Fruit fly (Drosophila melanogaster) whole organism, embryonic: Measurements from ENCODE around the gene CG42536.

Experiments
- CG10543 ChIP-seq: fragments of 200-800 bp; sonication (Bioruptor generic); optimal IDR thresholded peaks from 3 replicates; lab custom pipeline; 2017; ENCODE audit warnings: missing biosample characterization, mild to moderate bottlenecking, missing genetic modification characterization, moderate library complexity
- CG11085 ChIP-seq: fragments of 200-800 bp; sonication (Bioruptor generic); IDR thresholded peaks from 2 replicates; pipeline ENCODE4 v1.3.6; 2022; ENCODE audit warnings: missing biosample characterization, missing genetic modification characterization
- CG11504 ChIP-seq: fragments of 200-800 bp; sonication (Bioruptor generic); optimal IDR thresholded peaks from 3 replicates; lab custom pipeline; 2019; ENCODE audit warnings: missing biosample characterization, mild to moderate bottlenecking, missing genetic modification characterization, moderate library complexity
- CG1233 ChIP-seq: fragments of 200-800 bp; sonication (Bioruptor generic); optimal IDR thresholded peaks from 4 replicates; lab custom pipeline; 2018; ENCODE audit warnings: missing biosample characterization, mild to moderate bottlenecking, missing genetic modification characterization
- CG12391 ChIP-seq: fragments of 200-800 bp; sonication (Bioruptor generic); optimal IDR thresholded peaks from 3 replicates; lab custom pipeline; 2018; ENCODE audit warnings: missing biosample characterization, mild to moderate bottlenecking, missing genetic modification characterization, moderate library complexity
- CG15514 ChIP-seq: fragments of 200-800 bp; sonication (Bioruptor generic); optimal IDR thresholded peaks from 3 replicates; lab custom pipeline; 2017; ENCODE audit warnings: missing biosample characterization, missing genetic modification characterization, mild to moderate bottlenecking, moderate library complexity, missing genetic modification reagents
- CG17186 ChIP-seq: fragments of 200-800 bp; sonication (Bioruptor generic); optimal IDR thresholded peaks from 3 replicates; lab custom pipeline; 2017; ENCODE audit warnings: missing biosample characterization, missing genetic modification reagents, missing genetic modification characterization
- CG17361 ChIP-seq: fragments of 200-800 bp; sonication (Bioruptor generic); IDR thresholded peaks from 3 replicates; pipeline ENCODE4 v1.3.6; 2022; ENCODE audit warnings: missing biosample characterization, missing genetic modification characterization
- CG2116 ChIP-seq: fragments of 200-800 bp; sonication (Bioruptor generic); optimal IDR thresholded peaks from 3 replicates; lab custom pipeline; 2018; ENCODE audit warnings: missing biosample characterization, mild to moderate bottlenecking, missing genetic modification characterization
- CG2120 ChIP-seq: fragments of 200-800 bp; sonication (Bioruptor generic); optimal IDR thresholded peaks from 3 replicates; lab custom pipeline; 2016; ENCODE audit warnings: missing biosample characterization, missing genetic modification characterization
- CG34224 ChIP-seq: fragments of 200-800 bp; sonication (Bioruptor generic); IDR thresholded peaks from 3 replicates; pipeline ENCODE4 v1.3.6; 2022; ENCODE audit warnings: missing biosample characterization, missing genetic modification characterization; ENCODE audit not compliant: partially characterized antibody
- CG4328 ChIP-seq: fragments of 200-800 bp; sonication (Bioruptor generic); optimal IDR thresholded peaks from 3 replicates; lab custom pipeline; 2017; ENCODE audit warnings: missing biosample characterization, missing genetic modification reagents, missing genetic modification characterization
- CG6654 ChIP-seq: fragments of 200-800 bp; sonication (Bioruptor generic); optimal IDR thresholded peaks from 2 replicates; lab custom pipeline; 2017; ENCODE audit warnings: missing biosample characterization, mild to moderate bottlenecking, missing genetic modification characterization
- CG7357 ChIP-seq: fragments of 200-800 bp; sonication (Bioruptor generic); IDR thresholded peaks from 3 replicates; pipeline ENCODE4 v1.3.6; 2022; ENCODE audit warnings: missing biosample characterization, missing genetic modification characterization
- CG7372 ChIP-seq: fragments of 200-800 bp; sonication (Bioruptor generic); IDR thresholded peaks from 2 replicates; pipeline ENCODE4 v1.3.6; 2022; ENCODE audit warnings: missing biosample characterization, missing genetic modification characterization
- Dad ChIP-seq: fragments of 200-800 bp; sonication (Bioruptor generic); optimal IDR thresholded peaks from 3 replicates; lab custom pipeline; 2016; ENCODE audit warnings: missing biosample characterization, missing genetic modification characterization
- Dip2 ChIP-seq: fragments of 200-800 bp; sonication (Bioruptor generic); IDR thresholded peaks from 2 replicates; pipeline ENCODE4 v1.3.6; 2022; ENCODE audit warnings: missing biosample characterization, missing genetic modification characterization
- Doc2 ChIP-seq: fragments of 200-800 bp; sonication (Bioruptor generic); IDR thresholded peaks from 2 replicates; pipeline ENCODE4 v1.3.6; 2022; ENCODE audit warnings: missing biosample characterization, missing genetic modification characterization
- Dref ChIP-seq: fragments of 200-800 bp; sonication (Bioruptor generic); IDR thresholded peaks from 2 replicates; pipeline ENCODE4 v1.3.6; 2022; ENCODE audit warnings: missing biosample characterization, missing genetic modification characterization
- E2f2 ChIP-seq: fragments of 200-800 bp; sonication (Bioruptor generic); IDR thresholded peaks from 2 replicates; pipeline ENCODE4 v1.3.6; 2022; ENCODE audit warnings: missing biosample characterization, missing genetic modification characterization
- Ets97D ChIP-seq: fragments of 200-800 bp; sonication (Bioruptor generic); optimal IDR thresholded peaks from 3 replicates; lab custom pipeline; 2016; ENCODE audit warnings: missing biosample characterization, missing genetic modification characterization
- Hr39 ChIP-seq: fragments of >200 bp; optimal IDR thresholded peaks from 2 replicates; lab custom pipeline; 2017
- Lhr ChIP-seq: fragments of 200-800 bp; sonication (Bioruptor generic); optimal IDR thresholded peaks from 3 replicates; lab custom pipeline; 2017; ENCODE audit warnings: mild to moderate bottlenecking, missing biosample characterization, missing genetic modification reagents, missing genetic modification characterization
- MBD-R2 ChIP-seq: fragments of 200-800 bp; sonication (Bioruptor generic); IDR thresholded peaks from 2 replicates; pipeline ENCODE4 v1.3.6; 2022; ENCODE audit warnings: missing biosample characterization, missing genetic modification characterization
- Myb ChIP-seq: fragments of 200-800 bp; sonication (Bioruptor generic); optimal IDR thresholded peaks from 2 replicates; lab custom pipeline; 2016; ENCODE audit warnings: missing biosample characterization, missing genetic modification characterization
- Oli ChIP-seq: fragments of 200-800 bp; sonication (Bioruptor generic); optimal IDR thresholded peaks from 2 replicates; lab custom pipeline; 2018; ENCODE audit warnings: missing biosample characterization, mild to moderate bottlenecking, missing genetic modification characterization, moderate library complexity
- Scr ChIP-seq: fragments of 200-800 bp; sonication (Bioruptor generic); IDR thresholded peaks from 2 replicates; pipeline ENCODE4 v1.3.6; 2022; ENCODE audit warnings: missing biosample characterization, missing genetic modification characterization; ENCODE audit not compliant: partially characterized antibody
- Sin3A ChIP-seq: fragments of >200 bp; optimal IDR thresholded peaks from 2 replicates; lab custom pipeline; 2018
- Sry-β ChIP-seq: fragments of 200-800 bp; sonication (Bioruptor generic); optimal IDR thresholded peaks from 2 replicates; lab custom pipeline; 2018; ENCODE audit warnings: missing biosample characterization, mild to moderate bottlenecking, missing genetic modification characterization, moderate library complexity
- Trl ChIP-seq, 3 experiments: fragments of >200 bp in 2 of 3; fragments of 200-800 bp in 1 of 3; sonication (Bioruptor generic) in 1 of 3; optimal IDR thresholded peaks; 2 replicates in 1 of 3; 3 replicates in 2 of 3; lab custom pipeline; 2016 to 2017; ENCODE audit warnings: missing biosample characterization in 1 of 3, missing genetic modification characterization in 1 of 3
- Xrp1 ChIP-seq: fragments of 200-800 bp; sonication (Bioruptor generic); IDR thresholded peaks from 2 replicates; pipeline ENCODE4 v1.3.6; 2022; ENCODE audit warnings: missing biosample characterization, missing genetic modification characterization
- ase ChIP-seq: fragments of 200-800 bp; sonication (Bioruptor generic); IDR thresholded peaks from 3 replicates; pipeline ENCODE4 v1.3.6; 2022; ENCODE audit warnings: missing biosample characterization, missing genetic modification characterization
- bab2 ChIP-seq: fragments of 200-800 bp; sonication (Bioruptor generic); optimal IDR thresholded peaks from 2 replicates; lab custom pipeline; 2016; ENCODE audit warnings: missing biosample characterization, missing genetic modification characterization
- bigmax ChIP-seq: fragments of 200-800 bp; sonication (Bioruptor generic); optimal IDR thresholded peaks from 2 replicates; lab custom pipeline; 2018; ENCODE audit warnings: missing biosample characterization, mild to moderate bottlenecking, missing genetic modification characterization
- caup ChIP-seq: fragments of 200-800 bp; sonication (Bioruptor generic); optimal IDR thresholded peaks from 3 replicates; lab custom pipeline; 2017; ENCODE audit warnings: missing biosample characterization, mild to moderate bottlenecking, missing genetic modification characterization, moderate library complexity; ENCODE audit not compliant: severe bottlenecking
- chn ChIP-seq: fragments of 200-800 bp; sonication (Bioruptor generic); optimal IDR thresholded peaks from 2 replicates; lab custom pipeline; 2016; ENCODE audit warnings: missing biosample characterization, missing genetic modification characterization
- cwo ChIP-seq: fragments of 200-800 bp; sonication (Bioruptor generic); optimal IDR thresholded peaks from 3 replicates; lab custom pipeline; 2017; ENCODE audit warnings: missing biosample characterization, missing genetic modification characterization, mild to moderate bottlenecking, moderate library complexity, missing genetic modification reagents
- fd3F ChIP-seq: fragments of 200-800 bp; sonication (Bioruptor generic); optimal IDR thresholded peaks from 2 replicates; lab custom pipeline; 2018; ENCODE audit warnings: missing biosample characterization, mild to moderate bottlenecking, missing genetic modification characterization, moderate library complexity
- fd64A ChIP-seq: fragments of 200-800 bp; sonication (Bioruptor generic); optimal IDR thresholded peaks from 3 replicates; lab custom pipeline; 2018; ENCODE audit warnings: missing biosample characterization, mild to moderate bottlenecking, missing genetic modification characterization
- knrl ChIP-seq: fragments of 200-800 bp; sonication (Bioruptor generic); IDR thresholded peaks from 3 replicates; pipeline ENCODE4 v1.3.6; 2022; ENCODE audit warnings: missing biosample characterization, missing genetic modification characterization; ENCODE audit not compliant: partially characterized antibody
- mam ChIP-seq: fragments of 200-800 bp; sonication (Bioruptor generic); optimal IDR thresholded peaks from 3 replicates; lab custom pipeline; 2016; ENCODE audit warnings: missing biosample characterization, missing genetic modification characterization
- pho ChIP-seq: fragments of 200-800 bp; sonication (Bioruptor generic); optimal IDR thresholded peaks from 2 replicates; lab custom pipeline; 2016; ENCODE audit warnings: missing biosample characterization, missing genetic modification characterization
- phol ChIP-seq: fragments of 200-800 bp; sonication (Bioruptor generic); optimal IDR thresholded peaks from 3 replicates; lab custom pipeline; 2018; ENCODE audit warnings: missing biosample characterization, mild to moderate bottlenecking, missing genetic modification characterization, moderate library complexity
- pita ChIP-seq: fragments of 200-800 bp; sonication (Bioruptor generic); optimal IDR thresholded peaks from 2 replicates; lab custom pipeline; 2017; ENCODE audit warnings: missing biosample characterization, mild to moderate bottlenecking, missing genetic modification characterization
- pnt ChIP-seq: fragments of 200-800 bp; sonication (Bioruptor generic); optimal IDR thresholded peaks from 3 replicates; lab custom pipeline; 2016; ENCODE audit warnings: missing biosample characterization, missing genetic modification characterization
- pros ChIP-seq: fragments of 200-800 bp; sonication (Bioruptor generic); optimal IDR thresholded peaks from 3 replicates; lab custom pipeline; 2019; ENCODE audit warnings: missing biosample characterization, mild to moderate bottlenecking, missing genetic modification characterization, moderate library complexity
- sim ChIP-seq: fragments of 200-800 bp; sonication (Bioruptor generic); IDR thresholded peaks from 2 replicates; pipeline ENCODE4 v1.3.6; 2022; ENCODE audit warnings: missing biosample characterization, missing genetic modification characterization
- tll ChIP-seq, 2 experiments: fragments of 200-800 bp in 1 of 2; fragments of >200 bp in 1 of 2; sonication (Bioruptor generic) in 1 of 2; optimal IDR thresholded peaks; 2 replicates each; lab custom pipeline; 2017 to 2019; ENCODE audit warnings: missing biosample characterization in 2 of 2, missing genetic modification characterization in 2 of 2, mild to moderate bottlenecking in 1 of 2, moderate library complexity in 1 of 2
- zen ChIP-seq: fragments of 200-800 bp; sonication (Bioruptor generic); optimal IDR thresholded peaks from 3 replicates; lab custom pipeline; 2018; ENCODE audit warnings: missing biosample characterization, mild to moderate bottlenecking, missing genetic modification characterization, moderate library complexity
- zfh2 ChIP-seq: fragments of 200-800 bp; sonication (Bioruptor generic); optimal IDR thresholded peaks from 2 replicates; lab custom pipeline; 2016; ENCODE audit warnings: missing biosample characterization, missing genetic modification characterization

The CG42536 gene

DNA sequence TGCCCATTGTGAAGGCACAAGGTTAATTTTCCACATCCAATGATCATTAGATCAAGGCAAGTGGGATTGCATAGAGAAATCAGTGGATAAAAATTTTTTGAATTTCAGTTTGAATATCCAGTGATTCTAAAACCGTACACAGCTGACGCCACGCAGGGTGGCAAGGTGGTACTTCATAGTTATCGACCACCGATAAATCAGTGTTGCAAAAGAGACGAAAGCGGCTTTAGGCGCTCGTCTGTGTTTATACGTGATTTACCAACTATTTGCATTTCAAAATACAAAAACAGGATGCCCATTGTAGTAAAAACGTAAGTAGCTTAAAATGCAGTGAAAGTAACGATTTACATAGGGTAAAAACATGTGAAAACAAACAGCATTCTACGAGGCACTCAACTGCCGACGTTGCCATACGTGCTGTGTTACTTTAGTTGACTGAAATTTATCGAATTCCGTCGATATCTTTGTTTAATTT lies 1.1 kb upstream of the CG42536 start, which contains the start of the genes CG42535, CG34001 and hay (continued):
- TF ChIP-seq pita (GFP tag; lab: Kevin White, UChicago) (no peak), bigmax (GFP tag; lab: Kevin White, UChicago) (no peak), pho (GFP tag; lab: Kevin White, UChicago) (peak; percentile 11), Sry-β (no peak), CG17186 (GFP tag; lab: Kevin White, UChicago) (peak; percentile 55), Oli (tag; lab: Kevin White, UChicago) (no peak), Ets97D (peak; percentile 54), phol (tag; lab: Kevin White, UChicago) (peak; percentile 43), Dref (peak; percentile 77), CG34224 (peak; percentile 26; the same call in 1 of the 3 replicates), CG7357 (no peak), CG15514 (GFP tag; lab: Kevin White, UChicago) (peak; percentile 35), caup (GFP tag; lab: Kevin White, UChicago) (no peak), mam (GFP tag; lab: Kevin White, UChicago) (peak; percentile 22), CG2116 (GFP tag; lab: Kevin White, UChicago) (peak; percentile 84), Hr39 (no peak), fd3F (GFP tag; lab: Kevin White, UChicago) (no peak), tll (GFP tag; optimal IDR thresholded peaks at IDR 0.05; lab: Kevin White, UChicago) (peak in 1 of 2 experiments; percentile 6), zfh2 (GFP tag; lab: Kevin White, UChicago) (peak; percentile 29), Scr (0 out of 2 replicates have a peak, but pooled peaks have one; percentile 43), CG4328 (GFP tag; lab: Kevin White, UChicago) (no peak), CG17361 (GFP tag; lab: Robert Waterston, UW) (no peak), Xrp1 (GFP tag; lab: Robert Waterston, UW) (peak; percentile 25; the same call in 1 of the 2 replicates), pros (no peak), CG10543 (no peak), Dad (no peak), CG11085 (GFP tag; lab: Robert Waterston, UW) (no peak), CG6654 (GFP tag; lab: Kevin White, UChicago) (peak; percentile 98), CG2120 (GFP tag; lab: Kevin White, UChicago) (peak; percentile 55), fd64A (GFP tag; lab: Kevin White, UChicago) (no peak), sim (GFP tag; lab: Robert Waterston, UW) (no peak), CG12391 (tag; lab: Kevin White, UChicago) (peak; percentile 7), Doc2 (no peak), chn (GFP tag; lab: Kevin White, UChicago) (no peak), Trl (optimal IDR thresholded peaks at IDR 0.05; lab: Kevin White, UChicago) (peak in 1 of 2 experiments; percentile 6), Trl (GFP tag; optimal IDR thresholded peaks at IDR 0.05; lab: Kevin White, UChicago) (no peak), CG7372 (GFP tag; lab: Robert Waterston, UW) (no peak), Myb (GFP tag; lab: Kevin White, UChicago) (peak; percentile 95), knrl (GFP tag; lab: Robert Waterston, UW) (peak; percentile 53), Sin3A (peak; percentile 98), CG1233 (GFP tag; lab: Kevin White, UChicago) (no peak), Lhr (GFP tag; lab: Kevin White, UChicago) (peak; percentile 26), ase (GFP tag; lab: Robert Waterston, UW) (no peak), Dip2 (no peak), bab2 (GFP tag; lab: Kevin White, UChicago) (peak; percentile 4), cwo (GFP tag; lab: Kevin White, UChicago) (no peak), MBD-R2 (GFP tag; lab: Robert Waterston, UW) (peak; percentile 63), zen (tag; lab: Kevin White, UChicago) (peak; percentile 13), E2f2 (peak; percentile 86), CG11504 (no peak), pnt (GFP tag; lab: Kevin White, UChicago) (no peak)
